Fruit fly (Drosophila melanogaster): ENCODE data around the gene ghi.

Gene ghi

dm6 chr3L:9451522-9452118 is at the start of gene ghi, which contains the start of gene CG3448:
Gene ghi, plus strand, starts transcription at chr3L:9451876.
Gene CG3448, minus strand, starts transcription at chr3L:9451572.
- TF ChIP-seq CTCF (optimal IDR thresholded peaks at IDR 0.05): no peak
- TF ChIP-seq CG8478 (optimal IDR thresholded peaks at IDR 0.05): no peak

- TF ChIP-seq CTCF (optimal IDR thresholded peaks at IDR 0.05) (peak in 1 of 2 experiments; percentile 12), CG8478 (optimal IDR thresholded peaks at IDR 0.05) (no peak)
These were observed 49.4 kb upstream of the ghi start, which contains the start of gene eIF4E1 for dm6 chr3L:9402157-9402890. Gene eIF4E1, minus strand, starts transcription at chr3L:9402460.

dm6 chr3L:9404497-9404896 is 47.2 kb upstream of the ghi start, which contains the start of gene Cpr67B:
Gene Cpr67B, plus strand, starts transcription at chr3L:9404797.
- no peak for TF ChIP-seq CTCF (optimal IDR thresholded peaks at IDR 0.05)
- no peak for TF ChIP-seq CG8478 (optimal IDR thresholded peaks at IDR 0.05)

dm6 chr3L:9410030-9410589 is 41.6 kb upstream of the ghi start:
- no peak for TF ChIP-seq CG8478 (optimal IDR thresholded peaks at IDR 0.05)
- TF ChIP-seq CTCF (optimal IDR thresholded peaks at IDR 0.05): no peak

dm6 chr3L:9410754-9411423 is 40.8 kb upstream of the ghi start, which contains the start of the genes CG4022 and Cpsf5:
Gene CG4022, minus strand, starts transcription at chr3L:9410832.
Gene Cpsf5, plus strand, starts transcription at chr3L:9411038.
- TF ChIP-seq CG8478 (optimal IDR thresholded peaks at IDR 0.05) (no peak), CTCF (optimal IDR thresholded peaks at IDR 0.05) (no peak)

- TF ChIP-seq CTCF (optimal IDR thresholded peaks at IDR 0.05) (no peak), CG8478 (optimal IDR thresholded peaks at IDR 0.05) (no peak)
These were observed 34.4 kb upstream of the ghi start, which contains the start of gene CG3982 for dm6 chr3L:9417288-9417687. Gene CG3982, minus strand, starts transcription at chr3L:9417388.

- no peak for TF ChIP-seq CG8478 (optimal IDR thresholded peaks at IDR 0.05)
- no peak for TF ChIP-seq CTCF (optimal IDR thresholded peaks at IDR 0.05)
These were observed 32.3 kb upstream of the ghi start for dm6 chr3L:9419328-9419727.

- TF ChIP-seq CTCF (optimal IDR thresholded peaks at IDR 0.05): no peak
- TF ChIP-seq CG8478 (optimal IDR thresholded peaks at IDR 0.05): no peak
These were observed 31.4 kb upstream of the ghi start for dm6 chr3L:9420054-9420818.

- no peak for TF ChIP-seq CTCF (optimal IDR thresholded peaks at IDR 0.05)
- no peak for TF ChIP-seq CG8478 (optimal IDR thresholded peaks at IDR 0.05)
These were observed 30.9 kb upstream of the ghi start for dm6 chr3L:9420819-9421130.

- TF ChIP-seq CTCF (optimal IDR thresholded peaks at IDR 0.05): no peak
- no peak for TF ChIP-seq CG8478 (optimal IDR thresholded peaks at IDR 0.05)
These were observed 30.1 kb upstream of the ghi start for dm6 chr3L:9421621-9422020.

- TF ChIP-seq CG8478 (optimal IDR thresholded peaks at IDR 0.05) (no peak), CTCF (optimal IDR thresholded peaks at IDR 0.05) (no peak)
These were observed 29.5 kb upstream of the ghi start for dm6 chr3L:9422135-9422534.

dm6 chr3L:9422636-9423419 is 28.8 kb upstream of the ghi start, which contains the start of gene aay:
Gene aay, plus strand, starts transcription at chr3L:9423253.
- TF ChIP-seq CG8478 (optimal IDR thresholded peaks at IDR 0.05) (no peak), CTCF (optimal IDR thresholded peaks at IDR 0.05) (no peak)

- no peak for TF ChIP-seq CTCF (optimal IDR thresholded peaks at IDR 0.05)
- TF ChIP-seq CG8478 (optimal IDR thresholded peaks at IDR 0.05): no peak
These were observed 27.7 kb upstream of the ghi start for dm6 chr3L:9423757-9424527.
